Worm (Caenorhabditis elegans) whole organism, L4 larva: ENCODE data around the gene T12A7.10.

Experiments used
- ZK546.5 ChIP-seq, 2 experiments: sonication (generic microtip); optimal IDR thresholded peaks; 2 replicates each; lab custom pipeline; 2017; ENCODE audit warnings: missing biosample characterization in 2 of 2, missing genetic modification characterization in 2 of 2
- mdl-1 ChIP-seq, 2 experiments: fragments of 150-350 bp in 1 of 2; sonication (generic microtip) in 1 of 2; optimal IDR thresholded peaks; 2 replicates each; lab custom pipeline; 2014 to 2017; ENCODE audit warnings: missing biosample characterization in 2 of 2, missing genetic modification characterization in 2 of 2
- nhr-25 ChIP-seq: sonication (generic microtip); optimal IDR thresholded peaks from 2 replicates; lab custom pipeline; 2017; ENCODE audit warnings: missing genetic modification characterization, mild to moderate bottlenecking, missing compliant biosample characterization, antibody characterized with exemption, moderate library complexity, borderline replicate concordance; ENCODE audit not compliant: insufficient read depth

- no peak for TF ChIP-seq mdl-1 (tag; optimal IDR thresholded peaks at IDR 0.05; lab: Kevin White, UChicago)
- TF ChIP-seq ZK546.5 (tag; optimal IDR thresholded peaks at IDR 0.05; lab: Kevin White, UChicago) = no peak
- TF ChIP-seq nhr-25 (tag; lab: Kevin White, UChicago) = no peak
These were observed 19.9 kb downstream of the T12A7.10 start, which contains the start of gene K01A6.6 for ce11 chrIV:11735025-11735424.
